Fruit fly (Drosophila melanogaster) whole organism, prepupa: ENCODE data around the gene Nmd3.
A peak's percentile ranks its signal among the peaks of the same experiment; 100 is the strongest.

ENCODE experiments used
- CG10631 ChIP-seq: fragments of 200-800 bp; sonication (Bioruptor generic); optimal IDR thresholded peaks from 2 replicates; lab custom pipeline; 2016; ENCODE audit warnings: missing biosample characterization, missing genetic modification characterization
- CG10669 ChIP-seq: fragments of 200-800 bp; sonication (Bioruptor generic); optimal IDR thresholded peaks from 3 replicates; lab custom pipeline; 2018; ENCODE audit warnings: missing biosample characterization, mild to moderate bottlenecking, missing genetic modification characterization, moderate library complexity
- CG11294 ChIP-seq: fragments of 200-800 bp; sonication (Bioruptor generic); IDR thresholded peaks from 2 replicates; pipeline ENCODE4 v1.3.6; 2022; ENCODE audit warnings: missing biosample characterization, missing genetic modification characterization
- CG11762 ChIP-seq: fragments of 200-800 bp; sonication (Bioruptor generic); optimal IDR thresholded peaks from 3 replicates; lab custom pipeline; 2016; ENCODE audit warnings: missing biosample characterization, missing genetic modification characterization; ENCODE audit not compliant: insufficient read depth
- CG15336 ChIP-seq: fragments of 200-800 bp; sonication (Bioruptor generic); IDR thresholded peaks from 2 replicates; pipeline ENCODE4 v1.3.6; 2022; ENCODE audit warnings: missing biosample characterization, missing genetic modification characterization
- CG1621 ChIP-seq: fragments of 200-800 bp; sonication (Bioruptor generic); optimal IDR thresholded peaks from 3 replicates; lab custom pipeline; 2018; ENCODE audit warnings: missing biosample characterization, mild to moderate bottlenecking, missing genetic modification characterization
- CG16779 ChIP-seq: fragments of 200-800 bp; sonication (Bioruptor generic); optimal IDR thresholded peaks from 3 replicates; lab custom pipeline; 2017; ENCODE audit warnings: missing biosample characterization, mild to moderate bottlenecking, missing genetic modification characterization
- CG3032 ChIP-seq: fragments of 200-800 bp; optimal IDR thresholded peaks from 2 replicates; lab custom pipeline; 2019; ENCODE audit warnings: missing biosample characterization, mild to moderate bottlenecking, missing genetic modification characterization, moderate library complexity
- CG31627 ChIP-seq: fragments of 200-800 bp; sonication (Bioruptor generic); optimal IDR thresholded peaks from 3 replicates; lab custom pipeline; 2016; ENCODE audit warnings: missing biosample characterization, missing genetic modification characterization
- CG32006 ChIP-seq: fragments of 200-800 bp; sonication (Bioruptor generic); optimal IDR thresholded peaks from 3 replicates; lab custom pipeline; 2017; ENCODE audit warnings: missing biosample characterization, mild to moderate bottlenecking, missing genetic modification characterization
- CG34406 ChIP-seq: fragments of 200-800 bp; sonication (Bioruptor generic); optimal IDR thresholded peaks from 3 replicates; lab custom pipeline; 2016; ENCODE audit warnings: missing biosample characterization, missing genetic modification characterization
- CG4318 ChIP-seq: fragments of 200-800 bp; sonication (Bioruptor generic); optimal IDR thresholded peaks from 3 replicates; lab custom pipeline; 2017; ENCODE audit warnings: missing biosample characterization, mild to moderate bottlenecking, missing genetic modification characterization
- CG6163 ChIP-seq: fragments of 200-800 bp; sonication (Bioruptor generic); IDR thresholded peaks from 3 replicates; pipeline ENCODE4 v1.3.6; 2022; ENCODE audit warnings: missing biosample characterization, missing genetic modification characterization
- CG6276 ChIP-seq: fragments of 200-800 bp; sonication (Bioruptor generic); optimal IDR thresholded peaks from 2 replicates; lab custom pipeline; 2017; ENCODE audit warnings: missing biosample characterization, mild to moderate bottlenecking, missing genetic modification characterization
- CG6792 ChIP-seq: fragments of 200-800 bp; sonication (Bioruptor generic); optimal IDR thresholded peaks from 3 replicates; lab custom pipeline; 2016; ENCODE audit warnings: missing biosample characterization, missing genetic modification characterization
- CG6808 ChIP-seq: fragments of 200-800 bp; sonication (Bioruptor generic); optimal IDR thresholded peaks from 3 replicates; lab custom pipeline; 2017; ENCODE audit warnings: missing biosample characterization, missing genetic modification characterization, mild to moderate bottlenecking, moderate library complexity, missing genetic modification reagents
- CG8119 ChIP-seq: fragments of 200-800 bp; sonication (Bioruptor generic); IDR thresholded peaks from 3 replicates; pipeline ENCODE4 v1.3.6; 2022; ENCODE audit warnings: missing biosample characterization, missing genetic modification characterization
- CG8319 ChIP-seq: fragments of 200-800 bp; sonication (Bioruptor generic); optimal IDR thresholded peaks from 3 replicates; lab custom pipeline; 2016; ENCODE audit warnings: missing biosample characterization, missing genetic modification characterization
- CG8632 ChIP-seq: fragments of 200-800 bp; sonication (Bioruptor generic); optimal IDR thresholded peaks from 3 replicates; lab custom pipeline; 2016; ENCODE audit warnings: missing biosample characterization, missing genetic modification characterization
- CG9139 ChIP-seq: fragments of 200-800 bp; sonication (Bioruptor generic); optimal IDR thresholded peaks from 3 replicates; lab custom pipeline; 2017; ENCODE audit warnings: missing biosample characterization, mild to moderate bottlenecking, missing genetic modification characterization
- Eip78C ChIP-seq: fragments of 200-800 bp; sonication (Bioruptor generic); peaks from one replicate; lab custom pipeline; 2016; ENCODE audit warnings: missing biosample characterization, missing genetic modification characterization
- Eip93F ChIP-seq: fragments of 200-800 bp; sonication (Bioruptor generic); optimal IDR thresholded peaks from 2 replicates; lab custom pipeline; 2016; ENCODE audit warnings: missing biosample characterization, mild to moderate bottlenecking, missing genetic modification characterization
- Ets21C ChIP-seq: fragments of 200-800 bp; sonication (Bioruptor generic); optimal IDR thresholded peaks from 3 replicates; lab custom pipeline; 2016; ENCODE audit warnings: missing biosample characterization, missing genetic modification characterization
- Ets96B ChIP-seq: fragments of 200-800 bp; optimal IDR thresholded peaks from 2 replicates; lab custom pipeline; 2019; ENCODE audit warnings: missing biosample characterization, mild to moderate bottlenecking, missing genetic modification characterization, moderate library complexity
- Gug ChIP-seq: fragments of 200-800 bp; sonication (Bioruptor generic); IDR thresholded peaks from 2 replicates; pipeline ENCODE4 v1.3.6; 2022; ENCODE audit warnings: missing biosample characterization, missing genetic modification characterization
- Hr38 ChIP-seq: sonication (Bioruptor generic); optimal IDR thresholded peaks from 2 replicates; lab custom pipeline; 2016; ENCODE audit warnings: missing biosample characterization, missing genetic modification characterization
- Hr39 ChIP-seq: fragments of 200-800 bp; sonication (Bioruptor generic); optimal IDR thresholded peaks from 2 replicates; lab custom pipeline; 2016; ENCODE audit warnings: missing biosample characterization, missing genetic modification characterization
- Hr4 ChIP-seq: fragments of 200-800 bp; sonication (Bioruptor generic); optimal IDR thresholded peaks from 3 replicates; lab custom pipeline; 2016; ENCODE audit warnings: missing biosample characterization, missing genetic modification characterization
- Lpt ChIP-seq: fragments of 200-800 bp; sonication (Bioruptor generic); optimal IDR thresholded peaks from 3 replicates; lab custom pipeline; 2016; ENCODE audit warnings: missing biosample characterization, missing genetic modification characterization
- Met ChIP-seq: fragments of 200-800 bp; sonication (Bioruptor generic); optimal IDR thresholded peaks from 3 replicates; lab custom pipeline; 2016; ENCODE audit warnings: missing biosample characterization, missing genetic modification characterization
- OdsH ChIP-seq: fragments of 200-800 bp; sonication (Bioruptor generic); optimal IDR thresholded peaks from 3 replicates; lab custom pipeline; 2016; ENCODE audit warnings: missing biosample characterization, missing genetic modification characterization
- Smox ChIP-seq: fragments of 200-800 bp; sonication (Bioruptor generic); optimal IDR thresholded peaks from 3 replicates; lab custom pipeline; 2016; ENCODE audit warnings: missing biosample characterization, missing genetic modification characterization
- Sox102F ChIP-seq: fragments of 200-800 bp; sonication (Bioruptor generic); optimal IDR thresholded peaks from 2 replicates; lab custom pipeline; 2016; ENCODE audit warnings: missing biosample characterization, mild to moderate bottlenecking, missing genetic modification characterization
- achi ChIP-seq: fragments of 200-800 bp; sonication (Bioruptor generic); optimal IDR thresholded peaks from 3 replicates; lab custom pipeline; 2016; ENCODE audit warnings: missing biosample characterization, missing genetic modification characterization
- acj6 ChIP-seq: fragments of 200-800 bp; sonication (Bioruptor generic); optimal IDR thresholded peaks from 3 replicates; lab custom pipeline; 2016; ENCODE audit warnings: missing biosample characterization, missing genetic modification characterization
- cyc ChIP-seq: fragments of 200-800 bp; sonication (Bioruptor generic); optimal IDR thresholded peaks from 3 replicates; lab custom pipeline; 2016; ENCODE audit warnings: missing biosample characterization, missing genetic modification characterization
- dac ChIP-seq: fragments of 200-800 bp; sonication (Bioruptor generic); optimal IDR thresholded peaks from 2 replicates; lab custom pipeline; 2017; ENCODE audit warnings: missing biosample characterization, mild to moderate bottlenecking, missing genetic modification characterization
- dsx ChIP-seq: fragments of 200-800 bp; optimal IDR thresholded peaks from 3 replicates; lab custom pipeline; 2019; ENCODE audit warnings: missing biosample characterization, mild to moderate bottlenecking, missing genetic modification characterization, moderate library complexity; ENCODE audit not compliant: poor library complexity, severe bottlenecking
- eg ChIP-seq: fragments of 200-800 bp; sonication (Bioruptor generic); IDR thresholded peaks from 3 replicates; pipeline ENCODE4 v1.3.6; 2022; ENCODE audit warnings: missing biosample characterization, missing genetic modification characterization
- esn ChIP-seq: fragments of 200-800 bp; sonication (Bioruptor generic); optimal IDR thresholded peaks from 2 replicates; lab custom pipeline; 2016; ENCODE audit warnings: missing biosample characterization, mild to moderate bottlenecking, missing genetic modification characterization, moderate library complexity
- fd85E ChIP-seq: fragments of 200-800 bp; sonication (Bioruptor generic); optimal IDR thresholded peaks from 3 replicates; lab custom pipeline; 2016; ENCODE audit warnings: missing biosample characterization, missing genetic modification characterization
- fkh ChIP-seq: fragments of 200-800 bp; sonication (Bioruptor generic); optimal IDR thresholded peaks from 3 replicates; lab custom pipeline; 2017; ENCODE audit warnings: missing biosample characterization, mild to moderate bottlenecking, missing genetic modification characterization, moderate library complexity
- lz ChIP-seq: fragments of 200-800 bp; sonication (Bioruptor generic); optimal IDR thresholded peaks from 3 replicates; lab custom pipeline; 2016; ENCODE audit warnings: missing biosample characterization, missing genetic modification characterization
- net ChIP-seq: fragments of 200-800 bp; sonication (Bioruptor generic); optimal IDR thresholded peaks from 3 replicates; lab custom pipeline; 2016; ENCODE audit warnings: missing biosample characterization, missing genetic modification characterization
- pdm3 ChIP-seq: fragments of 200-800 bp; sonication (Bioruptor generic); optimal IDR thresholded peaks from 3 replicates; lab custom pipeline; 2016; ENCODE audit warnings: missing biosample characterization, missing genetic modification characterization
- salr ChIP-seq, 2 experiments: fragments of 200-800 bp; sonication (Bioruptor generic); optimal IDR thresholded peaks; 3 replicates each; lab custom pipeline; 2016 to 2018; ENCODE audit warnings: missing biosample characterization in 2 of 2, missing genetic modification characterization in 2 of 2, mild to moderate bottlenecking in 1 of 2
- spab ChIP-seq: fragments of 200-800 bp; sonication (Bioruptor generic); optimal IDR thresholded peaks from 2 replicates; lab custom pipeline; 2017; ENCODE audit warnings: missing biosample characterization, mild to moderate bottlenecking, missing genetic modification characterization, missing genetic modification reagents
- svp ChIP-seq: fragments of 200-800 bp; sonication (Bioruptor generic); peaks from one replicate; lab custom pipeline; 2016; ENCODE audit warnings: missing biosample characterization, missing genetic modification characterization
- topi ChIP-seq: fragments of 200-800 bp; sonication (Bioruptor generic); optimal IDR thresholded peaks from 3 replicates; lab custom pipeline; 2016; ENCODE audit warnings: missing biosample characterization, missing genetic modification characterization

The Nmd3 gene

dm6 chrX:2223454-2223853 is 39.0 kb upstream of the Nmd3 start, which contains the start of gene CG14052:
CG14052 (plus strand) TSS chrX:2223754.
- TF ChIP-seq acj6 (GFP tag; lab: Kevin White, UChicago) (no peak), Ets21C (GFP tag; lab: Kevin White, UChicago) (no peak), pdm3 (GFP tag; lab: Kevin White, UChicago) (no peak), CG10631 (GFP tag; lab: Kevin White, UChicago) (no peak), Met (GFP tag; lab: Kevin White, UChicago) (no peak), spab (no peak)

DNA sequence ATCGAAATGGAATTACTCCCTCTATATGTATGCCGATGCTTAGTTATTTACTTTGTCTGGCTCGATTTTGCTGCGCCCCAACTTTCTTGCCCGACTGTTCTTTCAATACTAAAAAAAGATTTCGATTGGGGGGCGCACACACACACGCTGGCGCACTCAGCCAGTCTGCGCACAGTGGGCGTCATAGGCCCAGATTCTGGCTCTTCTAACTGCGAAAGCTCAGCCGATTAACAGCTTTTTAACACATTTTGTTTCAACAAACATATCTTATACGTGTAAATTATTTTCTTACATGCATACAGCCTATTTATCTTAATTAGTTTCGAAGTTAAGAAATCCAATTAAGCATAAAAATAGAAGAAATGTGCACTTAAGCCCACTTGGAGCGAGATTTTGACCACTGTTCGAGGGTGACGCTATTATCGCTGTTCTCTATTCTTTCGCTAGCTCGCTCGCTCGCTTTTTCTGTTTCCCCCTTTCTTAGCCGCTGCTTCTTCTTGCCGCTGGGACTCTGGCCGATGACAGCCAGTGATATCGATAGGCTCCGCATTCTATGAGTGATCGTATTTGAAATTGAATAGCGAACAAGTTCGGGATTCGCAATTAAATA is 37.8 kb upstream of the Nmd3 start, which contains the start of gene Vinc:
Vinc (minus strand) TSS at position 387 of the 610 bp plus-strand sequence.
- peak; percentile 95 for TF ChIP-seq fkh (GFP tag; lab: Kevin White, UChicago)
- peak; percentile 91 for TF ChIP-seq CG11762
- peak; percentile 86 for TF ChIP-seq eg (GFP tag; lab: Robert Waterston, UW)
- peak; percentile 70 for TF ChIP-seq Lpt (GFP tag; lab: Kevin White, UChicago)
- TF ChIP-seq CG1621: peak; percentile 73
- TF ChIP-seq lz (GFP tag; lab: Kevin White, UChicago): peak; percentile 77
- TF ChIP-seq CG6808: peak; percentile 93
- peak; percentile 89 for TF ChIP-seq dsx (GFP tag; lab: Kevin White, UChicago)
- TF ChIP-seq dac (GFP tag; lab: Kevin White, UChicago): peak; percentile 58
- no peak for TF ChIP-seq Hr38 (GFP tag; lab: Kevin White, UChicago)
- TF ChIP-seq OdsH (GFP tag; lab: Kevin White, UChicago): no peak
- peak; percentile 84 for TF ChIP-seq CG6163 (GFP tag; lab: Robert Waterston, UW)
- TF ChIP-seq CG6792 (GFP tag; lab: Kevin White, UChicago): peak; percentile 81
- peak; percentile 89 for TF ChIP-seq net (GFP tag; lab: Kevin White, UChicago)
- TF ChIP-seq Hr39 (GFP tag; lab: Kevin White, UChicago): peak; percentile 79
- peak; percentile 90 for TF ChIP-seq topi (GFP tag; lab: Kevin White, UChicago)
- TF ChIP-seq CG31627: peak; percentile 74
- peak; percentile 97 for TF ChIP-seq Eip78C (GFP tag; lab: Kevin White, UChicago)
- TF ChIP-seq CG16779 (tag; lab: Kevin White, UChicago): peak; percentile 91
- peak; percentile 91 for TF ChIP-seq CG6276 (GFP tag; lab: Kevin White, UChicago)
- TF ChIP-seq CG8119 (GFP tag; lab: Robert Waterston, UW): peak; percentile 84
- TF ChIP-seq Gug (GFP tag; lab: Robert Waterston, UW): peak; percentile 82
- TF ChIP-seq acj6 (GFP tag; lab: Kevin White, UChicago): no peak
- TF ChIP-seq svp (GFP tag; lab: Kevin White, UChicago): peak; percentile 96
- peak; percentile 84 for TF ChIP-seq esn (GFP tag; lab: Kevin White, UChicago)
- peak; percentile 78 for TF ChIP-seq CG32006
- peak; percentile 84 for TF ChIP-seq CG8632 (GFP tag; lab: Kevin White, UChicago)
- TF ChIP-seq Sox102F (GFP tag; lab: Kevin White, UChicago): no peak
- peak; percentile 75 for TF ChIP-seq CG9139 (GFP tag; lab: Kevin White, UChicago)
- TF ChIP-seq CG10669: peak; percentile 93
- no peak for TF ChIP-seq Hr4
- no peak for TF ChIP-seq CG4318 (GFP tag; lab: Kevin White, UChicago)
- TF ChIP-seq CG3032 (tag; lab: Kevin White, UChicago): peak; percentile 92
- TF ChIP-seq Ets96B (tag; lab: Kevin White, UChicago): peak; percentile 90
- peak; percentile 77 for TF ChIP-seq CG15336 (GFP tag; lab: Robert Waterston, UW)
- no peak for TF ChIP-seq achi (GFP tag; lab: Kevin White, UChicago)
- no peak for TF ChIP-seq fd85E (GFP tag; lab: Kevin White, UChicago)
- TF ChIP-seq CG11294 (GFP tag; lab: Robert Waterston, UW): peak; percentile 66; the same call in 1 of the 2 replicates
- peak; percentile 68 for TF ChIP-seq Ets21C (GFP tag; lab: Kevin White, UChicago)
- peak; percentile 88 for TF ChIP-seq cyc (GFP tag; lab: Kevin White, UChicago)
- peak; percentile 73 for TF ChIP-seq CG34406 (GFP tag; lab: Kevin White, UChicago)
- no peak for TF ChIP-seq Smox (GFP tag; lab: Kevin White, UChicago)
- peak; percentile 85 for TF ChIP-seq Eip93F
- TF ChIP-seq pdm3 (GFP tag; lab: Kevin White, UChicago): no peak
- peak; percentile 85 for TF ChIP-seq CG8319 (GFP tag; lab: Kevin White, UChicago)
- TF ChIP-seq Met (GFP tag; lab: Kevin White, UChicago): peak; percentile 92
- TF ChIP-seq salr (GFP tag; optimal IDR thresholded peaks at IDR 0.05; lab: Kevin White, UChicago): peak in 1 of 2 experiments; percentile 37
